Fruit fly (Drosophila melanogaster) whole organism, embryonic: ENCODE results near the gene Pisd.
A peak's percentile ranks its signal among the peaks of the same experiment; 100 is the strongest.

Source experiments
- Asciz ChIP-seq: fragments of 200-800 bp; sonication (Bioruptor generic); optimal IDR thresholded peaks from 2 replicates; lab custom pipeline; 2017; ENCODE audit warnings: missing biosample characterization, mild to moderate bottlenecking, missing genetic modification characterization, missing genetic modification reagents
- CG11504 ChIP-seq: fragments of 200-800 bp; sonication (Bioruptor generic); optimal IDR thresholded peaks from 3 replicates; lab custom pipeline; 2019; ENCODE audit warnings: missing biosample characterization, mild to moderate bottlenecking, missing genetic modification characterization, moderate library complexity
- CG12104 ChIP-seq: fragments of 200-800 bp; sonication (Bioruptor generic); optimal IDR thresholded peaks from 3 replicates; lab custom pipeline; 2016; ENCODE audit warnings: missing biosample characterization, missing genetic modification characterization
- CG12659 ChIP-seq: fragments of 200-800 bp; sonication (Bioruptor generic); optimal IDR thresholded peaks from 3 replicates; lab custom pipeline; 2017; ENCODE audit warnings: mild to moderate bottlenecking, missing biosample characterization, missing genetic modification reagents, missing genetic modification characterization
- CG12769 ChIP-seq: fragments of 200-800 bp; sonication (Bioruptor generic); optimal IDR thresholded peaks from 2 replicates; lab custom pipeline; 2019; ENCODE audit warnings: missing biosample characterization, mild to moderate bottlenecking, missing genetic modification characterization, moderate library complexity
- CG13424 ChIP-seq: fragments of 200-800 bp; sonication (Bioruptor generic); optimal IDR thresholded peaks from 2 replicates; lab custom pipeline; 2019; ENCODE audit warnings: missing biosample characterization, mild to moderate bottlenecking, missing genetic modification characterization, moderate library complexity
- CG14710 ChIP-seq: fragments of 200-800 bp; sonication (Bioruptor generic); optimal IDR thresholded peaks from 3 replicates; lab custom pipeline; 2019; ENCODE audit warnings: missing biosample characterization, mild to moderate bottlenecking, missing genetic modification characterization, moderate library complexity
- CG14965 ChIP-seq: fragments of 200-800 bp; sonication (Bioruptor generic); optimal IDR thresholded peaks from 2 replicates; lab custom pipeline; 2016; ENCODE audit warnings: missing biosample characterization, missing genetic modification characterization, borderline replicate concordance
- CG15479 ChIP-seq: fragments of 200-800 bp; sonication (Bioruptor generic); optimal IDR thresholded peaks from 3 replicates; lab custom pipeline; 2019; ENCODE audit warnings: missing biosample characterization, mild to moderate bottlenecking, missing genetic modification characterization, moderate library complexity
- CG17361 ChIP-seq: fragments of 200-800 bp; sonication (Bioruptor generic); IDR thresholded peaks from 3 replicates; pipeline ENCODE4 v1.3.6; 2022; ENCODE audit warnings: missing biosample characterization, missing genetic modification characterization
- CG17385 ChIP-seq: fragments of 200-800 bp; sonication (Bioruptor generic); optimal IDR thresholded peaks from 3 replicates; lab custom pipeline; 2018; ENCODE audit warnings: missing biosample characterization, mild to moderate bottlenecking, missing genetic modification characterization
- CG18262 ChIP-seq: fragments of 200-800 bp; optimal IDR thresholded peaks from 3 replicates; lab custom pipeline; 2019; ENCODE audit warnings: missing biosample characterization, mild to moderate bottlenecking, missing genetic modification characterization, moderate library complexity
- CG18619 ChIP-seq: fragments of 200-800 bp; sonication (Bioruptor generic); optimal IDR thresholded peaks from 3 replicates; lab custom pipeline; 2017; ENCODE audit warnings: missing biosample characterization, mild to moderate bottlenecking, missing genetic modification characterization
- CG2120 ChIP-seq: fragments of 200-800 bp; sonication (Bioruptor generic); optimal IDR thresholded peaks from 3 replicates; lab custom pipeline; 2016; ENCODE audit warnings: missing biosample characterization, missing genetic modification characterization
- CG30403 ChIP-seq: fragments of 200-800 bp; sonication (Bioruptor generic); optimal IDR thresholded peaks from 3 replicates; lab custom pipeline; 2016; ENCODE audit warnings: missing biosample characterization, missing genetic modification characterization
- CG32772 ChIP-seq: fragments of 200-800 bp; sonication (Bioruptor generic); IDR thresholded peaks from 2 replicates; pipeline ENCODE4 v1.3.6; 2022; ENCODE audit warnings: missing biosample characterization, missing genetic modification characterization
- CG3847 ChIP-seq: fragments of 200-800 bp; sonication (Bioruptor generic); IDR thresholded peaks from 2 replicates; pipeline ENCODE4 v1.3.6; 2022; ENCODE audit warnings: missing biosample characterization, missing genetic modification characterization
- CG7556 ChIP-seq: fragments of 200-800 bp; sonication (Bioruptor generic); optimal IDR thresholded peaks from 2 replicates; lab custom pipeline; 2017; ENCODE audit warnings: missing biosample characterization, mild to moderate bottlenecking, missing genetic modification characterization
- CG7839 ChIP-seq: fragments of 200-800 bp; sonication (Bioruptor generic); optimal IDR thresholded peaks from 3 replicates; lab custom pipeline; 2018; ENCODE audit warnings: missing biosample characterization, mild to moderate bottlenecking, missing genetic modification characterization, moderate library complexity
- CG8359 ChIP-seq: fragments of 200-800 bp; sonication (Bioruptor generic); optimal IDR thresholded peaks from 2 replicates; lab custom pipeline; 2017; ENCODE audit warnings: missing biosample characterization, mild to moderate bottlenecking, missing genetic modification characterization, borderline replicate concordance
- CG9727 ChIP-seq: fragments of 200-800 bp; sonication (Bioruptor generic); optimal IDR thresholded peaks from 3 replicates; lab custom pipeline; 2017; ENCODE audit warnings: missing biosample characterization, mild to moderate bottlenecking, missing genetic modification characterization
- ERR ChIP-seq: fragments of 200-800 bp; sonication (Bioruptor generic); optimal IDR thresholded peaks from 2 replicates; lab custom pipeline; 2016; ENCODE audit warnings: missing biosample characterization, missing genetic modification characterization
- Fer1 ChIP-seq: fragments of 200-800 bp; sonication (Bioruptor generic); optimal IDR thresholded peaks from 2 replicates; lab custom pipeline; 2017; ENCODE audit warnings: missing biosample characterization, mild to moderate bottlenecking, missing genetic modification characterization
- Hand ChIP-seq: fragments of 200-800 bp; sonication (Bioruptor generic); optimal IDR thresholded peaks from 2 replicates; lab custom pipeline; 2017; ENCODE audit warnings: mild to moderate bottlenecking, missing biosample characterization, missing genetic modification reagents, missing genetic modification characterization
- Hmr ChIP-seq: fragments of 200-800 bp; sonication (Bioruptor generic); optimal IDR thresholded peaks from 3 replicates; lab custom pipeline; 2017; ENCODE audit warnings: mild to moderate bottlenecking, missing biosample characterization, missing genetic modification reagents, missing genetic modification characterization
- Hr51 ChIP-seq, 2 experiments: fragments of 200-800 bp; sonication (Bioruptor generic); optimal IDR thresholded peaks; 2 replicates in 1 of 2; 3 replicates in 1 of 2; lab custom pipeline; 2016 to 2018; ENCODE audit warnings: missing biosample characterization in 2 of 2, missing genetic modification characterization in 2 of 2, mild to moderate bottlenecking in 1 of 2, moderate library complexity in 1 of 2
- Meics ChIP-seq: fragments of 200-800 bp; sonication (Bioruptor generic); optimal IDR thresholded peaks from 2 replicates; lab custom pipeline; 2017; ENCODE audit warnings: missing biosample characterization, mild to moderate bottlenecking, missing genetic modification characterization
- Oli ChIP-seq: fragments of 200-800 bp; sonication (Bioruptor generic); optimal IDR thresholded peaks from 2 replicates; lab custom pipeline; 2018; ENCODE audit warnings: missing biosample characterization, mild to moderate bottlenecking, missing genetic modification characterization, moderate library complexity
- PHDP ChIP-seq: fragments of 200-800 bp; sonication (Bioruptor generic); optimal IDR thresholded peaks from 3 replicates; lab custom pipeline; 2018; ENCODE audit warnings: missing biosample characterization, mild to moderate bottlenecking, missing genetic modification characterization, moderate library complexity
- Pdp1 ChIP-seq, 2 experiments: fragments of 200-800 bp; sonication (Bioruptor generic); optimal IDR thresholded peaks; 3 replicates each; lab custom pipeline; 2016; ENCODE audit warnings: missing biosample characterization in 2 of 2, missing genetic modification characterization in 2 of 2, mild to moderate bottlenecking in 1 of 2, moderate library complexity in 1 of 2
- Rfx ChIP-seq: fragments of 200-800 bp; sonication (Bioruptor generic); IDR thresholded peaks from 2 replicates; pipeline ENCODE4 v1.3.6; 2022; ENCODE audit warnings: missing biosample characterization, missing genetic modification characterization
- Rx ChIP-seq: fragments of 200-800 bp; sonication (Bioruptor generic); IDR thresholded peaks from 2 replicates; pipeline ENCODE4 v1.3.6; 2022; ENCODE audit warnings: missing biosample characterization, missing genetic modification characterization
- Xbp1 ChIP-seq: fragments of 200-800 bp; sonication (Bioruptor generic); optimal IDR thresholded peaks from 3 replicates; lab custom pipeline; 2016; ENCODE audit warnings: missing biosample characterization, mild to moderate bottlenecking, missing genetic modification characterization
- bcd ChIP-seq: fragments of 200-800 bp; sonication (Bioruptor generic); optimal IDR thresholded peaks from 2 replicates; lab custom pipeline; 2017; ENCODE audit warnings: missing biosample characterization, mild to moderate bottlenecking, missing genetic modification characterization
- crol ChIP-seq: fragments of 200-800 bp; sonication (Bioruptor generic); IDR thresholded peaks from 2 replicates; pipeline ENCODE4 v1.3.6; 2022; ENCODE audit warnings: missing biosample characterization, missing genetic modification characterization
- dysf ChIP-seq: fragments of 200-800 bp; sonication (Bioruptor generic); IDR thresholded peaks from 3 replicates; pipeline ENCODE4 v1.3.6; 2022; ENCODE audit warnings: missing biosample characterization, missing genetic modification characterization
- fd3F ChIP-seq: fragments of 200-800 bp; sonication (Bioruptor generic); optimal IDR thresholded peaks from 2 replicates; lab custom pipeline; 2018; ENCODE audit warnings: missing biosample characterization, mild to moderate bottlenecking, missing genetic modification characterization, moderate library complexity
- gem ChIP-seq: fragments of 200-800 bp; sonication (Bioruptor generic); optimal IDR thresholded peaks from 2 replicates; lab custom pipeline; 2019; ENCODE audit warnings: missing biosample characterization, mild to moderate bottlenecking, missing genetic modification characterization, moderate library complexity
- kni ChIP-seq: fragments of 200-800 bp; sonication (Bioruptor generic); optimal IDR thresholded peaks from 3 replicates; lab custom pipeline; 2017; ENCODE audit warnings: mild to moderate bottlenecking, missing biosample characterization, missing genetic modification reagents, missing genetic modification characterization
- lab ChIP-seq: fragments of 200-800 bp; sonication (Bioruptor generic); optimal IDR thresholded peaks from 3 replicates; lab custom pipeline; 2017; ENCODE audit warnings: missing biosample characterization, missing genetic modification characterization, mild to moderate bottlenecking, moderate library complexity, missing genetic modification reagents
- lilli ChIP-seq: fragments of 200-800 bp; sonication (Bioruptor generic); optimal IDR thresholded peaks from 3 replicates; lab custom pipeline; 2016; ENCODE audit warnings: missing biosample characterization, missing genetic modification characterization
- lmd ChIP-seq: fragments of 200-800 bp; sonication (Bioruptor generic); IDR thresholded peaks from 2 replicates; pipeline ENCODE4 v1.3.6; 2022; ENCODE audit warnings: missing biosample characterization, missing genetic modification characterization
- odd ChIP-seq: fragments of 200-800 bp; sonication (Bioruptor generic); optimal IDR thresholded peaks from 2 replicates; lab custom pipeline; 2017; ENCODE audit warnings: missing biosample characterization, mild to moderate bottlenecking, missing genetic modification characterization
- prd ChIP-seq, 3 experiments: fragments of >200 bp in 2 of 3; fragments of 200-800 bp in 1 of 3; sonication (Bioruptor generic) in 1 of 3; optimal IDR thresholded peaks in 2 of 3; IDR thresholded peaks in 1 of 3; 2 replicates in 2 of 3; 3 replicates in 1 of 3; pipeline versions ENCODE4 v1.3.6 to Lab custom; 2017 to 2022; ENCODE audit warnings: missing biosample characterization in 1 of 3, missing genetic modification characterization in 1 of 3
- row ChIP-seq: fragments of 200-800 bp; sonication (Bioruptor generic); IDR thresholded peaks from 3 replicates; pipeline ENCODE4 v1.3.6; 2022; ENCODE audit warnings: missing biosample characterization, missing genetic modification characterization
- slbo ChIP-seq: fragments of 200-800 bp; sonication (Bioruptor generic); IDR thresholded peaks from 2 replicates; pipeline ENCODE4 v1.3.6; 2022; ENCODE audit warnings: missing biosample characterization, missing genetic modification characterization
- unpg ChIP-seq: fragments of 200-800 bp; sonication (Bioruptor generic); optimal IDR thresholded peaks from 3 replicates; lab custom pipeline; 2018; ENCODE audit warnings: missing biosample characterization, mild to moderate bottlenecking, missing genetic modification characterization, moderate library complexity
- zen ChIP-seq: fragments of 200-800 bp; sonication (Bioruptor generic); optimal IDR thresholded peaks from 3 replicates; lab custom pipeline; 2018; ENCODE audit warnings: missing biosample characterization, mild to moderate bottlenecking, missing genetic modification characterization, moderate library complexity

The Pisd gene

dm6 chr3R:24093430-24093829 lies 42.8 kb downstream of the Pisd start (continued):
- TF ChIP-seq CG18619 (GFP tag; lab: Kevin White, UChicago) = peak; percentile 36
- TF ChIP-seq CG11504 (tag; lab: Kevin White, UChicago) = peak; percentile 66
- TF ChIP-seq CG14710 = no peak
- no peak for TF ChIP-seq zen
- TF ChIP-seq Xbp1 (GFP tag; lab: Kevin White, UChicago) = peak; percentile 38
- TF ChIP-seq CG2120 = peak; percentile 56
- peak; percentile 14 for TF ChIP-seq unpg (GFP tag; lab: Kevin White, UChicago)
- peak; percentile 33; the same call in 1 of the 2 replicates for TF ChIP-seq Rfx (GFP tag; lab: Robert Waterston, UW)
- peak; percentile 32; the same call in 1 of the 2 replicates for TF ChIP-seq slbo (GFP tag; lab: Robert Waterston, UW)
- TF ChIP-seq Rx = no peak
- peak; percentile 20; the same call in 1 of the 2 replicates for TF ChIP-seq CG3847 (GFP tag; lab: Robert Waterston, UW)
- peak; percentile 58 for TF ChIP-seq gem (tag; lab: Kevin White, UChicago)
- no peak for TF ChIP-seq ERR (GFP tag; lab: Kevin White, UChicago)
- peak; percentile 22 for TF ChIP-seq CG9727 (GFP tag; lab: Kevin White, UChicago)
- peak; percentile 40 for TF ChIP-seq Hmr (GFP tag; lab: Kevin White, UChicago)
- TF ChIP-seq CG15479 (GFP tag; lab: Kevin White, UChicago) = no peak
- TF ChIP-seq lmd (GFP tag; lab: Robert Waterston, UW) = no peak
- TF ChIP-seq CG30403 (GFP tag; lab: Kevin White, UChicago) = peak; percentile 10
- TF ChIP-seq Hand (GFP tag; lab: Kevin White, UChicago) = peak; percentile 38
- peak; percentile 26 for TF ChIP-seq Fer1 (GFP tag; lab: Kevin White, UChicago)
- peak; percentile 16 for TF ChIP-seq lab
- TF ChIP-seq CG18262 (tag; lab: Kevin White, UChicago) = peak; percentile 1
- no peak for TF ChIP-seq kni (GFP tag; lab: Kevin White, UChicago)
- peak; percentile 7 for TF ChIP-seq CG12104 (GFP tag; lab: Kevin White, UChicago)
- no peak for TF ChIP-seq crol (GFP tag; lab: Robert Waterston, UW)
- TF ChIP-seq bcd = no peak
- peak in 1 of 2 experiments; percentile 16 for TF ChIP-seq Pdp1 (GFP tag; optimal IDR thresholded peaks at IDR 0.05; lab: Kevin White, UChicago)
- TF ChIP-seq dysf (GFP tag; lab: Robert Waterston, UW) = peak; percentile 45; the same call in 1 of the 3 replicates
- peak; percentile 61 for TF ChIP-seq CG7556 (GFP tag; lab: Kevin White, UChicago)
- TF ChIP-seq prd (optimal IDR thresholded peaks at IDR 0.05; lab: Kevin White, UChicago) = no peak
- no peak for TF ChIP-seq prd (GFP tag; IDR thresholded peaks at IDR 0.05; lab: Robert Waterston, UW)
- no peak for TF ChIP-seq CG32772 (GFP tag; lab: Robert Waterston, UW)
- TF ChIP-seq CG12659 (GFP tag; lab: Kevin White, UChicago) = peak; percentile 31
- TF ChIP-seq CG13424 (tag; lab: Kevin White, UChicago) = peak; percentile 43
- peak; percentile 19 for TF ChIP-seq Meics (GFP tag; lab: Kevin White, UChicago)
- TF ChIP-seq CG8359 = no peak
- TF ChIP-seq fd3F (GFP tag; lab: Kevin White, UChicago) = peak; percentile 40
- TF ChIP-seq Hr51 (GFP tag; optimal IDR thresholded peaks at IDR 0.05; lab: Kevin White, UChicago) = peak in 1 of 2 experiments; percentile 52
- TF ChIP-seq PHDP = peak; percentile 44
- TF ChIP-seq CG17361 = peak; percentile 42; the same call in 1 of the 3 replicates
- TF ChIP-seq odd (GFP tag; lab: Kevin White, UChicago) = peak; percentile 39
- TF ChIP-seq CG14965 (GFP tag; lab: Kevin White, UChicago) = no peak
- TF ChIP-seq CG12769 = no peak
- peak; percentile 8 for TF ChIP-seq Asciz
- TF ChIP-seq lilli (GFP tag; lab: Kevin White, UChicago) = peak; percentile 11
- peak; percentile 38 for TF ChIP-seq Oli (tag; lab: Kevin White, UChicago)
- TF ChIP-seq row = peak; percentile 26; the same call in 2 of the 3 replicates
- peak; percentile 18 for TF ChIP-seq CG17385 (GFP tag; lab: Kevin White, UChicago)
- peak; percentile 43 for TF ChIP-seq CG7839
